Worm (Caenorhabditis elegans) whole organism, L4 larva: ENCODE measurements around the gene sulp-4.

Source experiments
- D1046.2 ChIP-seq: fragments of 200-800 bp; sonication (Bioruptor generic); IDR thresholded peaks from 2 replicates; pipeline ENCODE4 v1.3.6; 2022; ENCODE audit warnings: missing genetic modification characterization, missing compliant biosample characterization
- F44E2.7 ChIP-seq: fragments of 200-800 bp; sonication (Bioruptor generic); IDR thresholded peaks from 2 replicates; pipeline ENCODE4 v2.1.2; 2022; ENCODE audit warnings: missing genetic modification characterization, missing compliant biosample characterization
- Y48G9A.11 ChIP-seq: fragments of 200-800 bp; sonication (Bioruptor generic); IDR thresholded peaks from 2 replicates; pipeline ENCODE4 v1.3.6; 2022; ENCODE audit warnings: missing genetic modification reagents, missing genetic modification characterization, missing compliant biosample characterization
- Y75B8A.6 ChIP-seq: fragments of 200-800 bp; sonication (Bioruptor generic); IDR thresholded peaks from 2 replicates; pipeline ENCODE4 v1.3.6; 2022; ENCODE audit warnings: missing genetic modification reagents, missing genetic modification characterization, missing compliant biosample characterization
- ZK337.2 ChIP-seq: fragments of 200-800 bp; sonication (Bioruptor generic); IDR thresholded peaks from 2 replicates; pipeline ENCODE4 v1.3.6; 2022; ENCODE audit warnings: missing genetic modification reagents, missing genetic modification characterization, missing compliant biosample characterization
- ama-1 ChIP-seq: fragments of 150-350 bp; optimal IDR thresholded peaks from 2 replicates; lab custom pipeline; 2014; ENCODE audit warnings: inconsistent platforms, mixed read lengths
- ceh-32 ChIP-seq: sonication (generic microtip); optimal IDR thresholded peaks from 2 replicates; lab custom pipeline; 2016; ENCODE audit warnings: mild to moderate bottlenecking, missing genetic modification characterization, missing compliant biosample characterization; ENCODE audit not compliant: poor library complexity
- ceh-62 ChIP-seq: sonication (generic microtip); optimal IDR thresholded peaks from 2 replicates; lab custom pipeline; 2017; ENCODE audit warnings: missing biosample characterization, missing genetic modification characterization
- ctbp-1 ChIP-seq: fragments of 200-800 bp; sonication (Bioruptor generic); IDR thresholded peaks from 2 replicates; pipeline ENCODE4 v1.3.6; 2022; ENCODE audit warnings: missing genetic modification reagents, missing genetic modification characterization, missing compliant biosample characterization
- daf-16 ChIP-seq, 3 experiments: sonication (generic microtip); optimal IDR thresholded peaks; 2 replicates each; lab custom pipeline; 2016 to 2017; ENCODE audit warnings: missing genetic modification characterization in 3 of 3, missing genetic modification reagents in 3 of 3, mild to moderate bottlenecking in 2 of 3, missing compliant biosample characterization in 2 of 3, missing biosample characterization in 1 of 3, moderate library complexity in 1 of 3
- dmd-6 ChIP-seq: fragments of 200-800 bp; sonication (Bioruptor generic); IDR thresholded peaks from 2 replicates; pipeline ENCODE4 v1.3.6; 2022; ENCODE audit warnings: missing genetic modification reagents, missing genetic modification characterization, missing compliant biosample characterization
- dpl-1 ChIP-seq: fragments of 150-350 bp; optimal IDR thresholded peaks from 2 replicates; lab custom pipeline; 2014; ENCODE audit warnings: missing biosample characterization, missing genetic modification reagents, missing genetic modification characterization
- fos-1 ChIP-seq: fragments of 150-350 bp; optimal IDR thresholded peaks from 2 replicates; lab custom pipeline; 2014; ENCODE audit warnings: missing biosample characterization, missing genetic modification characterization
- hlh-30 ChIP-seq: sonication (generic microtip); optimal IDR thresholded peaks from 2 replicates; lab custom pipeline; 2017; ENCODE audit warnings: antibody characterized with exemption, mild to moderate bottlenecking, missing genetic modification characterization, missing compliant biosample characterization; ENCODE audit not compliant: insufficient read depth
- hmg-1.1 ChIP-seq: fragments of 200-800 bp; sonication (Bioruptor generic); IDR thresholded peaks from 2 replicates; pipeline ENCODE4 v1.3.6; 2022; ENCODE audit warnings: missing genetic modification reagents, missing genetic modification characterization, missing compliant biosample characterization
- lin-1 ChIP-seq: fragments of 200-800 bp; sonication (Bioruptor generic); IDR thresholded peaks from 2 replicates; pipeline ENCODE4 v1.3.6; 2022; ENCODE audit warnings: missing genetic modification reagents, missing genetic modification characterization, missing compliant biosample characterization
- lin-38 ChIP-seq: fragments of 200-800 bp; sonication (Bioruptor generic); IDR thresholded peaks from 2 replicates; pipeline ENCODE4 v1.3.6; 2022; ENCODE audit warnings: missing genetic modification reagents, missing genetic modification characterization, missing compliant biosample characterization
- lir-3 ChIP-seq: sonication (generic microtip); optimal IDR thresholded peaks from 2 replicates; lab custom pipeline; 2016; ENCODE audit warnings: mild to moderate bottlenecking, missing genetic modification characterization, missing compliant biosample characterization
- lsy-2 ChIP-seq, 2 experiments: fragments of 150-350 bp in 1 of 2; sonication (generic microtip) in 1 of 2; optimal IDR thresholded peaks; 2 replicates each; lab custom pipeline; 2014 to 2017; ENCODE audit warnings: missing biosample characterization in 2 of 2, missing genetic modification characterization in 2 of 2
- mes-2 ChIP-seq: sonication (generic microtip); optimal IDR thresholded peaks from 2 replicates; lab custom pipeline; 2016; ENCODE audit warnings: missing genotype, mild to moderate bottlenecking, missing genetic modification characterization, missing compliant biosample characterization; ENCODE audit not compliant: poor library complexity, severe bottlenecking
- nhr-10 ChIP-seq: fragments of 150-350 bp; optimal IDR thresholded peaks from 2 replicates; lab custom pipeline; 2014; ENCODE audit warnings: missing biosample characterization, missing genetic modification characterization
- nhr-111 ChIP-seq: fragments of 200-800 bp; sonication (Bioruptor generic); optimal IDR thresholded peaks from 2 replicates; lab custom pipeline; 2018; ENCODE audit warnings: mild to moderate bottlenecking, missing genetic modification characterization, missing compliant biosample characterization
- nhr-42 ChIP-seq: fragments of 200-800 bp; sonication (Bioruptor generic); IDR thresholded peaks from 2 replicates; pipeline ENCODE4 v1.3.6; 2022; ENCODE audit warnings: missing genetic modification characterization, missing compliant biosample characterization
- nhr-48 ChIP-seq: sonication (generic microtip); optimal IDR thresholded peaks from 2 replicates; lab custom pipeline; 2016; ENCODE audit warnings: mild to moderate bottlenecking, missing genetic modification characterization, missing compliant biosample characterization
- pqm-1 ChIP-seq: sonication (generic microtip); optimal IDR thresholded peaks from 2 replicates; lab custom pipeline; 2017; ENCODE audit warnings: missing biosample characterization, missing genetic modification characterization
- saeg-2 ChIP-seq: fragments of 200-800 bp; sonication (Bioruptor generic); IDR thresholded peaks from 2 replicates; pipeline ENCODE4 v1.3.6; 2022; ENCODE audit warnings: missing genetic modification reagents, missing genetic modification characterization, missing compliant biosample characterization
- sdz-12 ChIP-seq: fragments of 200-800 bp; sonication (Bioruptor generic); optimal IDR thresholded peaks from 2 replicates; lab custom pipeline; 2018; ENCODE audit warnings: mild to moderate bottlenecking, missing genetic modification characterization, missing compliant biosample characterization
- skn-1 ChIP-seq: fragments of 150-350 bp; optimal IDR thresholded peaks from 2 replicates; lab custom pipeline; 2014; ENCODE audit warnings: missing biosample characterization, missing genetic modification characterization
- spr-3 ChIP-seq: fragments of 200-800 bp; sonication (Bioruptor generic); optimal IDR thresholded peaks from 2 replicates; lab custom pipeline; 2018; ENCODE audit warnings: mild to moderate bottlenecking, missing genetic modification characterization, missing compliant biosample characterization
- unc-39 ChIP-seq: sonication (generic microtip); optimal IDR thresholded peaks from 2 replicates; lab custom pipeline; 2017; ENCODE audit warnings: missing biosample characterization, missing genetic modification characterization
- unc-62 ChIP-seq, 3 experiments: fragments of 150-350 bp in 1 of 3; sonication (generic microtip); optimal IDR thresholded peaks in 2 of 3; peaks in 1 of 3; 1 replicate in 1 of 3; 2 replicates in 2 of 3; lab custom pipeline; 2014 to 2017; ENCODE audit warnings: missing biosample characterization in 3 of 3, missing genetic modification characterization in 3 of 3, missing genetic modification reagents in 3 of 3, missing genotype in 1 of 3
- zag-1 ChIP-seq: fragments of 150-350 bp; optimal IDR thresholded peaks from 2 replicates; lab custom pipeline; 2014; ENCODE audit warnings: missing biosample characterization, missing genetic modification characterization
- zfp-3 ChIP-seq: fragments of 200-800 bp; sonication (Bioruptor generic); conservative IDR thresholded peaks from 2 replicates; pipeline ENCODE4 v1.3.6; 2022; ENCODE audit warnings: missing genetic modification reagents, missing genetic modification characterization, missing compliant biosample characterization
- ztf-11 ChIP-seq: fragments of 150-350 bp; optimal IDR thresholded peaks from 2 replicates; lab custom pipeline; 2014; ENCODE audit warnings: missing biosample characterization, missing genetic modification characterization

Gene sulp-4

DNA sequence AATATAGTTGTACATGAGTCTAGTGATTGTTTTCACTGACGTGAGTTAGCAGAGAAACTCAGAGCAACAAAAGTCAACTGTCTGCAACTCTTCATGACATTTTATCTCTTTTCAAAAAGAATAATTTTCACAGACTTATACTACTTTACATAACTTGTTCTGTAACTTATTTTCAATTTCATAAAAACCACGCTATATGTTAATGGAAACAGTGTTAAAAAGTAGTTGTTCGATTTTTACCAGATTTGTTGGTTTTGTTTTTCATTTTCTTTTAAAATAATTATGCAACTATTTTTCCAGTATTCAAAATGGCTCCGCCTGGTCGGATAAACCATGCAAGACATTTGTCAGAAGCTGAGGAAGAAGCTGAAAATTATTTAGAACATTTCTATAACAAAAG lies at the start of gene sulp-4:
sulp-4 (plus strand) TSS at position 301 of the 400 bp plus-strand sequence.
- TF ChIP-seq ZK337.2 (GFP tag; lab: Robert Waterston, UW) = no peak
- TF ChIP-seq F44E2.7 (GFP tag; lab: Robert Waterston, UW) = no peak
- no peak for TF ChIP-seq unc-39 (tag; lab: Kevin White, UChicago)
- TF ChIP-seq ztf-11 = no peak
- no peak for TF ChIP-seq ceh-32
- TF ChIP-seq ceh-62 (tag; lab: Kevin White, UChicago) = no peak
- no peak for TF ChIP-seq dpl-1 (GFP tag; lab: Kevin White, UChicago)
- no peak for TF ChIP-seq lir-3 (tag; lab: Kevin White, UChicago)
- TF ChIP-seq Y75B8A.6 (GFP tag; lab: Robert Waterston, UW) = no peak
- TF ChIP-seq lin-1 = no peak
- TF ChIP-seq zfp-3 (GFP tag; lab: Robert Waterston, UW) = no peak
- no peak for TF ChIP-seq lsy-2 (tag; optimal IDR thresholded peaks at IDR 0.05; lab: Kevin White, UChicago)
- no peak for TF ChIP-seq nhr-42 (GFP tag; lab: Robert Waterston, UW)
- TF ChIP-seq, all 104 proteins: peak for 0

DNA sequence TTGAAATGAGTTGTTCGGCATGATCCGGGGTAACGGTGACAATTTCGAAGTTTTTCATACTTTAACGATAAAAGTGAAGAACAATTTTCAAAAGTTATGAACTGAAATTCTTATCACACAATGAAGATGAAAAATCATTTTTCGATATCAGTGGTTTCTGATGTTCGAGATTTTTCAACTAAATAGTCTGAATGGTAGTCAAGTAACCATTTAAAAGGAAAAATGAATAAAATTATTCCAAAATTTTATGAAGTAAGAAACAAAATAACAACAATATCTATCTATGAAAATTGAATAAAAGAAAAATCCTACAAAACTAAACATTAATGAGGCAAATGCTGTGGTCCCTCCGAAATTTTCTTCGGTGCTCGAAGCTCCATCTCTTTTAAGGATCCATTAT lies 49.5 kb upstream of the sulp-4 start, which contains the start of gene D2023.4:
D2023.4 (minus strand) TSS at position 101 of the 400 bp plus-strand sequence.
- TF ChIP-seq lsy-2 (tag; optimal IDR thresholded peaks at IDR 0.05; lab: Kevin White, UChicago) (peak in 1 of 2 experiments; percentile 2), zag-1 (no peak), fos-1 (tag; lab: Kevin White, UChicago) (no peak), Y48G9A.11 (GFP tag; lab: Robert Waterston, UW) (0 out of 2 replicates have a peak, but pooled peaks have one; percentile 9), dmd-6 (peak; percentile 34), daf-16 (GFP tag; optimal IDR thresholded peaks at IDR 0.05; lab: Kevin White, UChicago) (no peak), daf-16 (tag; optimal IDR thresholded peaks at IDR 0.05; lab: Kevin White, UChicago) (peak; percentile 51), lin-38 (peak; percentile 17; the same call in 1 of the 2 replicates), zfp-3 (GFP tag; lab: Robert Waterston, UW) (no peak)
- TF ChIP-seq, all 104 proteins: peak for 5

DNA sequence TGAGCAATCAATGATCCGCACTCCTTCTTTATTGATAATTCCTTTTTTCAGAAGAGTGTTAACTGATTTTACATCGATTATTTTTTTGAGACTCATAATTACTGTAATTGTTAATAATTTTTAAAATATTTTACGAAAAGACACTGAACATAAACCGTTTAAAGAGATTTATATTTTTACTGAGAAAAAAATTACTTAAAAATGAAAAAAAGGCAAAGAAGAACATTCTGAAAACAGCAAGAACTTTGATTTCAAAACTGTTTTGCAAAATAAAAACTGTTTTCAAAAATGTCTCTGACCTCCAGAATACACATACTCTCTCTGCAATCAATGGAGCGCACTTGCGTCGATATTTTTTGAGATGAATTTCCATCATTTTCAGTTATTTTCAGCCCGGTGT lies 48.2 kb upstream of the sulp-4 start, which contains the start of the genes mpst-1 and D2023.6:
mpst-1 (minus strand) TSS at position 101 of the 400 bp plus-strand sequence.
D2023.6 (plus strand) TSS at position 388 of the 400 bp plus-strand sequence.
- TF ChIP-seq zfp-3 (GFP tag; lab: Robert Waterston, UW) (no peak), mes-2 (tag; lab: Kevin White, UChicago) (peak; percentile 47)
- TF ChIP-seq, all 104 proteins: peak for 1

DNA sequence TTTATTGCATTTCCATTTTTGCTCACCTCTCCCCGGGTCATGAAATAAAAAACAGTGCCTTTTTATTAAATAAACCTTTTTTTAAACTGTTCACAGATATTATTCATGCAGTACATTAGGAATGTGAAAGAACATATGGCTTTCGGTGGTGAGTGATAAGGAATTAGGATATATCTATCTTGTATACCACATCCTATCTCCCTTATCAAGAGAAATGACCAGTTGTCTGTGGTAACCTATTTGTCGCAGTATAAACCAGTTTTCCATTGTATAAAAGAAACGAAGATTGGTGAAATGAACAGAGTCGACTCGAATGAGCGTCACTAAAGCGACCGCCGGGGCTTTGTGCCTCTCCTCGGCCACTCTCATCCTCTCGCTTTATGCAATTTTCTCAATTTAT lies 45.9 kb upstream of the sulp-4 start, which contains the start of gene col-158:
col-158 (plus strand) TSS at position 301 of the 400 bp plus-strand sequence.
- TF ChIP-seq unc-62 (GFP tag; optimal IDR thresholded peaks at IDR 0.05 in 1 of 2; lab: Kevin White, UChicago) (peak in 1 of 2 experiments; percentile 78), unc-62 (tag; optimal IDR thresholded peaks at IDR 0.05; lab: Kevin White, UChicago) (no peak), saeg-2 (GFP tag; lab: Robert Waterston, UW) (no peak)

DNA sequence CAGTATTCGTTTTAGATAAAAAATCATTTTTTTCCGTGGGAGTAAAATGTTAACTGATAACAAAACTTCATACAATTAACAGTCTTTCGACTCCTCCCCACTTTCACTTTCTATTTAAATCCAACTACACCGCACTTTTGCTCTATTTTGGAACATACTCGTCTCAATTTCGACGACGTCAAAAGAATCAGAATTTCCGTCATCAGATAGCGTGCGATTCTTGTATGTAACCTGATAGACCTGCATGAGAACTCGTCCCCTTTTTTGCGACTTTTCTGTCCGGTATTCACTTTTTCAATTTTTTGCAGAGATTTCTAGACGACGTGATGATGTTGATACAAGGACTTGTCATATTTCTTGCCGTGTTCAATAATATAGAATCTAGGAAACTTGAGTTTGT lies 41.8 kb upstream of the sulp-4 start, which contains the start of gene pho-8:
pho-8 (plus strand) TSS at position 301 of the 400 bp plus-strand sequence.
- TF ChIP-seq pqm-1 (tag; lab: Kevin White, UChicago) = no peak
- no peak for TF ChIP-seq spr-3 (GFP tag; lab: Kevin White, UChicago)
- TF ChIP-seq nhr-111 (GFP tag; lab: Kevin White, UChicago) = no peak
- TF ChIP-seq D1046.2 (GFP tag; lab: Robert Waterston, UW) = no peak
- TF ChIP-seq zfp-3 (GFP tag; lab: Robert Waterston, UW) = no peak
- TF ChIP-seq skn-1 = no peak
- no peak for TF ChIP-seq hmg-1.1 (GFP tag; lab: Robert Waterston, UW)
- no peak for TF ChIP-seq nhr-48 (tag; lab: Kevin White, UChicago)
- TF ChIP-seq ama-1 (lab: Kevin White, UChicago) = no peak
- TF ChIP-seq sdz-12 (GFP tag; lab: Kevin White, UChicago) = no peak
- no peak for TF ChIP-seq ctbp-1 (GFP tag; lab: Robert Waterston, UW)
- no peak for TF ChIP-seq nhr-10 (tag; lab: Kevin White, UChicago)
- no peak for TF ChIP-seq hlh-30 (tag; lab: Kevin White, UChicago)
